Worm (Caenorhabditis elegans) whole organism, late embryonic: ENCODE measurements around the gene C14E2.6.

Experiments used
- C08G9.2 ChIP-seq: sonication (generic microtip); optimal IDR thresholded peaks from 2 replicates; lab custom pipeline; 2016; ENCODE audit warnings: mild to moderate bottlenecking, missing genetic modification characterization, moderate library complexity, missing compliant biosample characterization
- C38D4.7 ChIP-seq: fragments of 200-800 bp; sonication (Bioruptor generic); optimal IDR thresholded peaks from 2 replicates; lab custom pipeline; 2018; ENCODE audit warnings: mild to moderate bottlenecking, missing genetic modification characterization, moderate library complexity, missing compliant biosample characterization
- F13H6.1 ChIP-seq: sonication (generic microtip); optimal IDR thresholded peaks from 2 replicates; lab custom pipeline; 2016; ENCODE audit warnings: missing genetic modification characterization, missing compliant biosample characterization
- K09A11.1 ChIP-seq: sonication (generic microtip); optimal IDR thresholded peaks from 2 replicates; lab custom pipeline; 2017; ENCODE audit warnings: antibody characterized with exemption, mild to moderate bottlenecking, missing genetic modification characterization, missing compliant biosample characterization; ENCODE audit not compliant: insufficient read depth
- Y22D7AL.16 ChIP-seq: sonication (generic microtip); optimal IDR thresholded peaks from 2 replicates; lab custom pipeline; 2016; ENCODE audit warnings: missing genetic modification characterization, missing compliant biosample characterization
- ahr-1 ChIP-seq: sonication (generic microtip); optimal IDR thresholded peaks from 2 replicates; lab custom pipeline; 2016; ENCODE audit warnings: missing genetic modification characterization, missing compliant biosample characterization
- ama-1 ChIP-seq: fragments of 150-350 bp; optimal IDR thresholded peaks from 2 replicates; lab custom pipeline; 2014
- ceh-14 ChIP-seq: sonication (generic microtip); optimal IDR thresholded peaks from 2 replicates; lab custom pipeline; 2016; ENCODE audit warnings: missing genotype, missing genetic modification characterization, missing compliant biosample characterization
- ceh-19 ChIP-seq: fragments of 200-800 bp; sonication (Bioruptor generic); optimal IDR thresholded peaks from 2 replicates; lab custom pipeline; 2018; ENCODE audit warnings: mild to moderate bottlenecking, missing genetic modification characterization, missing compliant biosample characterization
- ceh-2 ChIP-seq: sonication (generic microtip); optimal IDR thresholded peaks from 2 replicates; lab custom pipeline; 2016; ENCODE audit warnings: missing genotype, missing genetic modification characterization, missing compliant biosample characterization
- ceh-30 ChIP-seq: fragments of 150-350 bp; optimal IDR thresholded peaks from 2 replicates; lab custom pipeline; 2014; ENCODE audit warnings: missing biosample characterization, missing genetic modification characterization
- ceh-34 ChIP-seq: sonication (generic microtip); optimal IDR thresholded peaks from 2 replicates; lab custom pipeline; 2016; ENCODE audit warnings: mild to moderate bottlenecking, missing genetic modification characterization, missing compliant biosample characterization
- ceh-48 ChIP-seq: sonication (generic microtip); optimal IDR thresholded peaks from 2 replicates; lab custom pipeline; 2016; ENCODE audit warnings: missing genetic modification characterization, inconsistent platforms, missing compliant biosample characterization
- ceh-6 ChIP-seq: fragments of 200-800 bp; sonication (Bioruptor generic); optimal IDR thresholded peaks from 2 replicates; lab custom pipeline; 2018; ENCODE audit warnings: mild to moderate bottlenecking, missing genetic modification characterization, missing compliant biosample characterization
- che-1 ChIP-seq: sonication (generic microtip); optimal IDR thresholded peaks from 2 replicates; lab custom pipeline; 2016; ENCODE audit warnings: mild to moderate bottlenecking, missing genetic modification characterization, missing compliant biosample characterization
- dve-1 ChIP-seq: sonication (generic microtip); optimal IDR thresholded peaks from 2 replicates; lab custom pipeline; 2017; ENCODE audit warnings: antibody characterized with exemption, mild to moderate bottlenecking, missing genetic modification characterization, missing compliant biosample characterization
- elt-2 ChIP-seq: sonication (generic microtip); optimal IDR thresholded peaks from 2 replicates; lab custom pipeline; 2016; ENCODE audit warnings: missing genetic modification reagents, missing genetic modification characterization, missing compliant biosample characterization
- ets-4 ChIP-seq: sonication (generic microtip); optimal IDR thresholded peaks from 2 replicates; lab custom pipeline; 2016; ENCODE audit warnings: missing genetic modification characterization, missing compliant biosample characterization
- eyg-1 ChIP-seq: sonication (generic microtip); optimal IDR thresholded peaks from 2 replicates; lab custom pipeline; 2016; ENCODE audit warnings: missing genotype, missing genetic modification characterization, missing compliant biosample characterization
- fax-1 ChIP-seq: sonication (generic microtip); optimal IDR thresholded peaks from 2 replicates; lab custom pipeline; 2016; ENCODE audit warnings: missing genotype, missing genetic modification characterization, missing compliant biosample characterization
- fkh-10 ChIP-seq: fragments of 150-350 bp; optimal IDR thresholded peaks from 2 replicates; lab custom pipeline; 2014; ENCODE audit warnings: missing biosample characterization, missing genetic modification reagents, missing genetic modification characterization
- fkh-6 ChIP-seq: sonication (generic microtip); optimal IDR thresholded peaks from 2 replicates; lab custom pipeline; 2016; ENCODE audit warnings: missing genetic modification characterization, missing compliant biosample characterization
- hlh-13 ChIP-seq: fragments of 200-800 bp; sonication (Bioruptor generic); optimal IDR thresholded peaks from 2 replicates; lab custom pipeline; 2018; ENCODE audit warnings: mild to moderate bottlenecking, missing genetic modification characterization, missing compliant biosample characterization
- hlh-15 ChIP-seq: sonication (generic microtip); optimal IDR thresholded peaks from 2 replicates; lab custom pipeline; 2016; ENCODE audit warnings: missing genetic modification characterization, missing compliant biosample characterization
- hlh-30 ChIP-seq: sonication (generic microtip); optimal IDR thresholded peaks from 2 replicates; lab custom pipeline; 2017; ENCODE audit warnings: antibody characterized with exemption, missing genetic modification characterization, missing compliant biosample characterization; ENCODE audit not compliant: insufficient read depth
- hlh-6 ChIP-seq: sonication (generic microtip); optimal IDR thresholded peaks from 2 replicates; lab custom pipeline; 2016; ENCODE audit warnings: missing genotype, missing genetic modification characterization, missing compliant biosample characterization
- lim-6 ChIP-seq: sonication (generic microtip); optimal IDR thresholded peaks from 2 replicates; lab custom pipeline; 2016; ENCODE audit warnings: missing genetic modification characterization, missing compliant biosample characterization
- lin-11 ChIP-seq: fragments of 200-800 bp; sonication (Bioruptor generic); optimal IDR thresholded peaks from 2 replicates; lab custom pipeline; 2018; ENCODE audit warnings: mild to moderate bottlenecking, missing genetic modification characterization, missing compliant biosample characterization
- madf-2 ChIP-seq: sonication (generic microtip); optimal IDR thresholded peaks from 2 replicates; lab custom pipeline; 2017; ENCODE audit warnings: missing genetic modification characterization, missing compliant biosample characterization
- mec-3 ChIP-seq: sonication (generic microtip); optimal IDR thresholded peaks from 2 replicates; lab custom pipeline; 2016; ENCODE audit warnings: borderline replicate concordance, missing genetic modification characterization, missing compliant biosample characterization
- nfya-1 ChIP-seq: sonication (generic microtip); optimal IDR thresholded peaks from 2 replicates; lab custom pipeline; 2017; ENCODE audit warnings: missing genetic modification characterization, mild to moderate bottlenecking, missing compliant biosample characterization, antibody characterized with exemption, moderate library complexity
- nhr-11 ChIP-seq: fragments of 150-350 bp; optimal IDR thresholded peaks from 2 replicates; lab custom pipeline; 2014; ENCODE audit warnings: missing biosample characterization, missing genetic modification characterization
- nhr-232 ChIP-seq: sonication (generic microtip); optimal IDR thresholded peaks from 2 replicates; lab custom pipeline; 2016; ENCODE audit warnings: missing genetic modification characterization, missing compliant biosample characterization
- npax-4 ChIP-seq: sonication (generic microtip); optimal IDR thresholded peaks from 2 replicates; lab custom pipeline; 2016; ENCODE audit warnings: missing genetic modification characterization, missing compliant biosample characterization
- odd-2 ChIP-seq: sonication (generic microtip); optimal IDR thresholded peaks from 2 replicates; lab custom pipeline; 2017; ENCODE audit warnings: antibody characterized with exemption, mild to moderate bottlenecking, missing genetic modification characterization, missing compliant biosample characterization
- pag-3 ChIP-seq: sonication (generic microtip); optimal IDR thresholded peaks from 2 replicates; lab custom pipeline; 2016; ENCODE audit warnings: missing compliant biosample characterization, missing genetic modification characterization, borderline replicate concordance
- pat-9 ChIP-seq: fragments of 200-800 bp; sonication (Bioruptor generic); optimal IDR thresholded peaks from 2 replicates; lab custom pipeline; 2018; ENCODE audit warnings: mild to moderate bottlenecking, missing genetic modification characterization, moderate library complexity, missing compliant biosample characterization
- pax-1 ChIP-seq: fragments of 150-350 bp; optimal IDR thresholded peaks from 2 replicates; lab custom pipeline; 2014; ENCODE audit warnings: missing biosample characterization, missing genetic modification characterization
- pha-4 ChIP-seq: fragments of 150-350 bp; optimal IDR thresholded peaks from 2 replicates; lab custom pipeline; 2018; ENCODE audit warnings: missing biosample characterization, missing genetic modification reagents, missing genetic modification characterization
- pqm-1 ChIP-seq: sonication (generic microtip); optimal IDR thresholded peaks from 2 replicates; lab custom pipeline; 2016; ENCODE audit warnings: missing genetic modification characterization, missing compliant biosample characterization
- pros-1 ChIP-seq: fragments of 150-350 bp; optimal IDR thresholded peaks from 2 replicates; lab custom pipeline; 2014; ENCODE audit warnings: missing biosample characterization, missing genetic modification reagents, missing genetic modification characterization
- sdc-2 ChIP-seq: sonication (generic microtip); optimal IDR thresholded peaks from 2 replicates; lab custom pipeline; 2016; ENCODE audit warnings: missing genotype, missing genetic modification characterization, missing compliant biosample characterization
- sox-4 ChIP-seq: sonication (generic microtip); optimal IDR thresholded peaks from 2 replicates; lab custom pipeline; 2017; ENCODE audit warnings: mild to moderate bottlenecking, missing genetic modification characterization, inconsistent platforms, missing compliant biosample characterization
- syd-9 ChIP-seq: sonication (generic microtip); optimal IDR thresholded peaks from 2 replicates; lab custom pipeline; 2016; ENCODE audit warnings: mild to moderate bottlenecking, missing genetic modification characterization, moderate library complexity, missing compliant biosample characterization
- tbx-2 ChIP-seq: sonication (generic microtip); optimal IDR thresholded peaks from 2 replicates; lab custom pipeline; 2016; ENCODE audit warnings: missing genetic modification characterization, missing compliant biosample characterization
- tbx-7 ChIP-seq: sonication (generic microtip); optimal IDR thresholded peaks from 2 replicates; lab custom pipeline; 2016; ENCODE audit warnings: missing genotype, missing genetic modification characterization, missing compliant biosample characterization
- ttx-3 ChIP-seq: sonication (generic microtip); optimal IDR thresholded peaks from 2 replicates; lab custom pipeline; 2016; ENCODE audit warnings: missing genetic modification reagents, missing genetic modification characterization, missing compliant biosample characterization
- unc-42 ChIP-seq: sonication (generic microtip); optimal IDR thresholded peaks from 2 replicates; lab custom pipeline; 2016; ENCODE audit warnings: missing genotype, missing genetic modification characterization, missing compliant biosample characterization
- unc-55 ChIP-seq: sonication (generic microtip); optimal IDR thresholded peaks from 2 replicates; lab custom pipeline; 2017; ENCODE audit warnings: missing biosample characterization, missing genetic modification reagents, missing genetic modification characterization
- unc-86 ChIP-seq: sonication (generic microtip); optimal IDR thresholded peaks from 2 replicates; lab custom pipeline; 2016; ENCODE audit warnings: missing genetic modification characterization, missing compliant biosample characterization
- zip-5 ChIP-seq: sonication (generic microtip); optimal IDR thresholded peaks from 2 replicates; lab custom pipeline; 2016; ENCODE audit warnings: missing genetic modification characterization, missing compliant biosample characterization

The C14E2.6 gene

ce11 chrX:1845493-1845892 lies 15.7 kb upstream of the C14E2.6 start, which contains the start of gene T26C11.4:
Gene T26C11.4, minus strand, starts transcription at chrX:1845546.
- TF ChIP-seq sdc-2 (peak; percentile 41), nhr-11 (no peak), unc-55 (GFP tag; lab: Kevin White, UChicago) (peak; percentile 31)

ce11 chrX:1837703-1838102 lies 7.9 kb upstream of the C14E2.6 start:
- TF ChIP-seq unc-42 (tag; lab: Kevin White, UChicago) (peak; percentile 2), pag-3 (no peak), Y22D7AL.16 (tag; lab: Kevin White, UChicago) (peak; percentile 61), ceh-48 (tag; lab: Kevin White, UChicago) (peak; percentile 56), lim-6 (tag; lab: Kevin White, UChicago) (no peak), hlh-30 (no peak), sdc-2 (peak; percentile 91), ceh-14 (tag; lab: Kevin White, UChicago) (peak; percentile 75), eyg-1 (no peak), pax-1 (tag; lab: Kevin White, UChicago) (no peak), ets-4 (peak; percentile 29), ceh-34 (tag; lab: Kevin White, UChicago) (peak; percentile 91), fax-1 (tag; lab: Kevin White, UChicago) (peak; percentile 48), ceh-19 (GFP tag; lab: Kevin White, UChicago) (peak; percentile 74), hlh-15 (tag; lab: Kevin White, UChicago) (peak; percentile 52), madf-2 (tag; lab: Kevin White, UChicago) (peak; percentile 50), odd-2 (no peak), npax-4 (peak; percentile 21), nhr-232 (tag; lab: Kevin White, UChicago) (peak; percentile 58), sox-4 (tag; lab: Kevin White, UChicago) (peak; percentile 68), pha-4 (tag; lab: Kevin White, UChicago) (no peak), ahr-1 (tag; lab: Kevin White, UChicago) (peak; percentile 28), pqm-1 (tag; lab: Kevin White, UChicago) (peak; percentile 30), elt-2 (tag; lab: Kevin White, UChicago) (peak; percentile 67), hlh-13 (peak; percentile 61), nhr-11 (no peak), syd-9 (tag; lab: Kevin White, UChicago) (peak; percentile 54), pat-9 (peak; percentile 52), fkh-10 (GFP tag; lab: Kevin White, UChicago) (no peak), ttx-3 (tag; lab: Kevin White, UChicago) (peak; percentile 56), ceh-6 (peak; percentile 72), tbx-2 (tag; lab: Kevin White, UChicago) (peak; percentile 24), mec-3 (tag; lab: Kevin White, UChicago) (peak; percentile 62), tbx-7 (tag; lab: Kevin White, UChicago) (no peak), unc-86 (tag; lab: Kevin White, UChicago) (peak; percentile 51), pros-1 (tag; lab: Kevin White, UChicago) (no peak), C38D4.7 (peak; percentile 65), ceh-30 (tag; lab: Kevin White, UChicago) (no peak), zip-5 (tag; lab: Kevin White, UChicago) (peak; percentile 5), C08G9.2 (peak; percentile 62), hlh-6 (tag; lab: Kevin White, UChicago) (peak; percentile 78), ceh-2 (tag; lab: Kevin White, UChicago) (peak; percentile 56), F13H6.1 (tag; lab: Kevin White, UChicago) (peak; percentile 53), dve-1 (peak; percentile 29), lin-11 (tag; lab: Kevin White, UChicago) (peak; percentile 56), ama-1 (lab: Kevin White, UChicago) (no peak), K09A11.1 (no peak), fkh-6 (tag; lab: Kevin White, UChicago) (peak; percentile 64), nfya-1 (tag; lab: Kevin White, UChicago) (peak; percentile 28), che-1 (peak; percentile 79)
